Fruit fly (Drosophila melanogaster) whole organism, embryonic: ENCODE data around the gene CG5509.

Experiments
- CG10321 ChIP-seq: fragments of 200-800 bp; sonication (Bioruptor generic); IDR thresholded peaks from 2 replicates; pipeline ENCODE4 v1.3.6; 2022; ENCODE audit warnings: missing biosample characterization, missing genetic modification characterization
- CG10654 ChIP-seq: fragments of 200-800 bp; sonication (Bioruptor generic); optimal IDR thresholded peaks from 2 replicates; lab custom pipeline; 2016; ENCODE audit warnings: missing biosample characterization, missing genetic modification characterization
- CG10979 ChIP-seq: fragments of 200-800 bp; sonication (Bioruptor generic); optimal IDR thresholded peaks from 2 replicates; lab custom pipeline; 2018; ENCODE audit warnings: missing biosample characterization, mild to moderate bottlenecking, missing genetic modification characterization, moderate library complexity
- CG11456 ChIP-seq: fragments of 200-800 bp; sonication (Bioruptor generic); IDR thresholded peaks from 3 replicates; pipeline ENCODE4 v1.3.6; 2022; ENCODE audit warnings: missing biosample characterization, missing genetic modification characterization
- CG11696 ChIP-seq: fragments of 200-800 bp; sonication (Bioruptor generic); IDR thresholded peaks from 2 replicates; pipeline ENCODE4 v1.3.6; 2022; ENCODE audit warnings: missing biosample characterization, missing genetic modification characterization
- CG16813 ChIP-seq: fragments of 200-800 bp; sonication (Bioruptor generic); IDR thresholded peaks from 3 replicates; pipeline ENCODE4 v1.3.6; 2022; ENCODE audit warnings: missing biosample characterization, missing genetic modification characterization; ENCODE audit not compliant: partially characterized antibody
- CG17186 ChIP-seq: fragments of 200-800 bp; sonication (Bioruptor generic); optimal IDR thresholded peaks from 3 replicates; lab custom pipeline; 2017; ENCODE audit warnings: missing biosample characterization, missing genetic modification reagents, missing genetic modification characterization
- CG17385 ChIP-seq: fragments of 200-800 bp; sonication (Bioruptor generic); optimal IDR thresholded peaks from 3 replicates; lab custom pipeline; 2018; ENCODE audit warnings: missing biosample characterization, mild to moderate bottlenecking, missing genetic modification characterization
- CG17612 ChIP-seq: fragments of 200-800 bp; sonication (Bioruptor generic); IDR thresholded peaks from 2 replicates; pipeline ENCODE4 v1.3.6; 2022; ENCODE audit warnings: missing biosample characterization, missing genetic modification characterization
- CG17802 ChIP-seq: fragments of 200-800 bp; sonication (Bioruptor generic); optimal IDR thresholded peaks from 2 replicates; lab custom pipeline; 2018; ENCODE audit warnings: missing biosample characterization, mild to moderate bottlenecking, missing genetic modification characterization, moderate library complexity
- CG17912 ChIP-seq: fragments of 200-800 bp; sonication (Bioruptor generic); optimal IDR thresholded peaks from 2 replicates; lab custom pipeline; 2018; ENCODE audit warnings: missing biosample characterization, mild to moderate bottlenecking, missing genetic modification characterization
- CG1792 ChIP-seq: fragments of 200-800 bp; sonication (Bioruptor generic); optimal IDR thresholded peaks from 2 replicates; lab custom pipeline; 2016; ENCODE audit warnings: missing biosample characterization, missing genetic modification characterization
- CG18619 ChIP-seq: fragments of 200-800 bp; sonication (Bioruptor generic); optimal IDR thresholded peaks from 3 replicates; lab custom pipeline; 2017; ENCODE audit warnings: missing biosample characterization, mild to moderate bottlenecking, missing genetic modification characterization
- CG31441 ChIP-seq: fragments of 200-800 bp; sonication (Bioruptor generic); IDR thresholded peaks from 2 replicates; pipeline ENCODE4 v1.3.6; 2022; ENCODE audit warnings: missing biosample characterization, missing genetic modification characterization
- CG5245 ChIP-seq: fragments of 200-800 bp; sonication (Bioruptor generic); optimal IDR thresholded peaks from 3 replicates; lab custom pipeline; 2016; ENCODE audit warnings: missing biosample characterization, missing genetic modification characterization
- CG7786 ChIP-seq: fragments of 200-800 bp; sonication (Bioruptor generic); optimal IDR thresholded peaks from 2 replicates; lab custom pipeline; 2016; ENCODE audit warnings: missing biosample characterization, missing genetic modification characterization
- CG7987 ChIP-seq: fragments of 200-800 bp; sonication (Bioruptor generic); optimal IDR thresholded peaks from 2 replicates; lab custom pipeline; 2018; ENCODE audit warnings: missing biosample characterization, mild to moderate bottlenecking, missing genetic modification characterization, moderate library complexity
- CG8281 ChIP-seq: fragments of 200-800 bp; sonication (Bioruptor generic); optimal IDR thresholded peaks from 2 replicates; lab custom pipeline; 2018; ENCODE audit warnings: missing biosample characterization, mild to moderate bottlenecking, missing genetic modification characterization, moderate library complexity
- CG8765 ChIP-seq: fragments of 200-800 bp; sonication (Bioruptor generic); IDR thresholded peaks from 2 replicates; pipeline ENCODE4 v1.3.6; 2022; ENCODE audit warnings: missing biosample characterization, missing genetic modification characterization
- CTCF ChIP-seq: fragments of 200-800 bp; sonication (Bioruptor generic); optimal IDR thresholded peaks from 2 replicates; lab custom pipeline; 2017; ENCODE audit warnings: missing biosample characterization, mild to moderate bottlenecking, missing genetic modification characterization, moderate library complexity
- Camta ChIP-seq: fragments of 200-800 bp; sonication (Bioruptor generic); optimal IDR thresholded peaks from 2 replicates; lab custom pipeline; 2016; ENCODE audit warnings: missing biosample characterization, missing genetic modification characterization
- Chrac-16 ChIP-seq: fragments of 200-800 bp; sonication (Bioruptor generic); optimal IDR thresholded peaks from 3 replicates; lab custom pipeline; 2016; ENCODE audit warnings: missing biosample characterization, missing genetic modification characterization
- Dfd ChIP-seq, 2 experiments: fragments of >200 bp; optimal IDR thresholded peaks; 2 replicates each; lab custom pipeline; 2017; ENCODE audit warnings: missing biosample characterization in 2 of 2, missing genetic modification characterization in 2 of 2
- Doc2 ChIP-seq: fragments of 200-800 bp; sonication (Bioruptor generic); IDR thresholded peaks from 2 replicates; pipeline ENCODE4 v1.3.6; 2022; ENCODE audit warnings: missing biosample characterization, missing genetic modification characterization
- Dp ChIP-seq: fragments of 200-800 bp; sonication (Bioruptor generic); optimal IDR thresholded peaks from 2 replicates; lab custom pipeline; 2018; ENCODE audit warnings: missing biosample characterization, mild to moderate bottlenecking, missing genetic modification characterization, moderate library complexity
- Ets65A ChIP-seq: fragments of 200-800 bp; sonication (Bioruptor generic); peaks from one replicate; lab custom pipeline; 2016; ENCODE audit warnings: missing biosample characterization, missing genetic modification characterization
- Myb ChIP-seq: fragments of 200-800 bp; sonication (Bioruptor generic); optimal IDR thresholded peaks from 2 replicates; lab custom pipeline; 2016; ENCODE audit warnings: missing biosample characterization, missing genetic modification characterization
- Nf-YA ChIP-seq: fragments of 200-800 bp; sonication (Bioruptor generic); IDR thresholded peaks from 2 replicates; pipeline ENCODE4 v1.3.6; 2022; ENCODE audit warnings: missing biosample characterization, missing genetic modification characterization
- Nf-YC ChIP-seq: fragments of 200-800 bp; optimal IDR thresholded peaks from 3 replicates; lab custom pipeline; 2019; ENCODE audit warnings: missing biosample characterization, mild to moderate bottlenecking, missing genetic modification characterization, moderate library complexity
- Rfx ChIP-seq: fragments of 200-800 bp; sonication (Bioruptor generic); IDR thresholded peaks from 2 replicates; pipeline ENCODE4 v1.3.6; 2022; ENCODE audit warnings: missing biosample characterization, missing genetic modification characterization
- Ssrp ChIP-seq: fragments of 200-800 bp; sonication (Bioruptor generic); optimal IDR thresholded peaks from 2 replicates; lab custom pipeline; 2018; ENCODE audit warnings: missing biosample characterization, mild to moderate bottlenecking, missing genetic modification characterization, moderate library complexity
- Xbp1 ChIP-seq: fragments of 200-800 bp; sonication (Bioruptor generic); optimal IDR thresholded peaks from 3 replicates; lab custom pipeline; 2016; ENCODE audit warnings: missing biosample characterization, mild to moderate bottlenecking, missing genetic modification characterization
- Xrp1 ChIP-seq: fragments of 200-800 bp; sonication (Bioruptor generic); IDR thresholded peaks from 2 replicates; pipeline ENCODE4 v1.3.6; 2022; ENCODE audit warnings: missing biosample characterization, missing genetic modification characterization
- ato ChIP-seq: fragments of 200-800 bp; sonication (Bioruptor generic); IDR thresholded peaks from 2 replicates; pipeline ENCODE4 v1.3.6; 2022; ENCODE audit warnings: missing biosample characterization, missing genetic modification characterization; ENCODE audit not compliant: partially characterized antibody
- cato ChIP-seq: fragments of 200-800 bp; sonication (Bioruptor generic); optimal IDR thresholded peaks from 2 replicates; lab custom pipeline; 2016; ENCODE audit warnings: missing biosample characterization, missing genetic modification characterization, borderline replicate concordance
- cg ChIP-seq: fragments of 200-800 bp; sonication (Bioruptor generic); optimal IDR thresholded peaks from 3 replicates; lab custom pipeline; 2019; ENCODE audit warnings: missing biosample characterization, mild to moderate bottlenecking, missing genetic modification characterization, moderate library complexity
- dmrt11E ChIP-seq: fragments of 200-800 bp; sonication (Bioruptor generic); optimal IDR thresholded peaks from 3 replicates; lab custom pipeline; 2018; ENCODE audit warnings: missing biosample characterization, mild to moderate bottlenecking, missing genetic modification characterization, moderate library complexity
- dmrt99B ChIP-seq: fragments of 200-800 bp; sonication (Bioruptor generic); optimal IDR thresholded peaks from 2 replicates; lab custom pipeline; 2018; ENCODE audit warnings: missing biosample characterization, mild to moderate bottlenecking, missing genetic modification characterization, moderate library complexity
- dpn ChIP-seq, 2 experiments: fragments of 200-800 bp; sonication (Bioruptor generic); optimal IDR thresholded peaks; 3 replicates each; lab custom pipeline; 2016; ENCODE audit warnings: missing biosample characterization in 2 of 2, missing genetic modification characterization in 2 of 2
- fd96Cb ChIP-seq: fragments of 200-800 bp; sonication (Bioruptor generic); optimal IDR thresholded peaks from 2 replicates; lab custom pipeline; 2018; ENCODE audit warnings: missing biosample characterization, mild to moderate bottlenecking, missing genetic modification characterization, moderate library complexity
- gfzf ChIP-seq: fragments of 200-800 bp; sonication (Bioruptor generic); optimal IDR thresholded peaks from 2 replicates; lab custom pipeline; 2016; ENCODE audit warnings: missing biosample characterization, mild to moderate bottlenecking, missing genetic modification characterization, moderate library complexity
- kah ChIP-seq: fragments of 200-800 bp; sonication (Bioruptor generic); optimal IDR thresholded peaks from 2 replicates; lab custom pipeline; 2018; ENCODE audit warnings: missing biosample characterization, mild to moderate bottlenecking, missing genetic modification characterization
- klu ChIP-seq: fragments of 200-800 bp; sonication (Bioruptor generic); IDR thresholded peaks from 2 replicates; pipeline ENCODE4 v1.3.6; 2022; ENCODE audit warnings: missing biosample characterization, missing genetic modification characterization
- lbe ChIP-seq: fragments of 200-800 bp; sonication (Bioruptor generic); optimal IDR thresholded peaks from 2 replicates; lab custom pipeline; 2016; ENCODE audit warnings: missing biosample characterization, mild to moderate bottlenecking, missing genetic modification characterization
- luna ChIP-seq: fragments of 200-800 bp; sonication (Bioruptor generic); optimal IDR thresholded peaks from 2 replicates; lab custom pipeline; 2016; ENCODE audit warnings: missing biosample characterization, missing genetic modification characterization
- onecut ChIP-seq: fragments of 200-800 bp; sonication (Bioruptor generic); IDR thresholded peaks from 2 replicates; pipeline ENCODE4 v1.3.6; 2022; ENCODE audit warnings: missing biosample characterization, missing genetic modification characterization
- sc ChIP-seq, 3 experiments: fragments of >200 bp in 2 of 3; fragments of 200-800 bp in 1 of 3; sonication (Bioruptor generic) in 1 of 3; optimal IDR thresholded peaks; 2 replicates in 2 of 3; 3 replicates in 1 of 3; lab custom pipeline; 2017; ENCODE audit warnings: mild to moderate bottlenecking in 1 of 3, missing biosample characterization in 1 of 3, missing genetic modification characterization in 1 of 3, missing genetic modification reagents in 1 of 3
- sens ChIP-seq: fragments of 200-800 bp; sonication (Bioruptor generic); peaks from one replicate; lab custom pipeline; 2016; ENCODE audit warnings: missing biosample characterization, missing genetic modification characterization
- sr ChIP-seq: fragments of 200-800 bp; sonication (Bioruptor generic); IDR thresholded peaks from 3 replicates; pipeline ENCODE4 v1.3.6; 2022; ENCODE audit warnings: missing biosample characterization, missing genetic modification characterization
- tll ChIP-seq, 2 experiments: fragments of 200-800 bp in 1 of 2; fragments of >200 bp in 1 of 2; sonication (Bioruptor generic) in 1 of 2; optimal IDR thresholded peaks; 2 replicates each; lab custom pipeline; 2017 to 2019; ENCODE audit warnings: missing biosample characterization in 2 of 2, missing genetic modification characterization in 2 of 2, mild to moderate bottlenecking in 1 of 2, moderate library complexity in 1 of 2
- tup ChIP-seq: fragments of 200-800 bp; sonication (Bioruptor generic); optimal IDR thresholded peaks from 2 replicates; lab custom pipeline; 2016; ENCODE audit warnings: missing biosample characterization, mild to moderate bottlenecking, missing genetic modification characterization, moderate library complexity

Gene CG5509

DNA sequence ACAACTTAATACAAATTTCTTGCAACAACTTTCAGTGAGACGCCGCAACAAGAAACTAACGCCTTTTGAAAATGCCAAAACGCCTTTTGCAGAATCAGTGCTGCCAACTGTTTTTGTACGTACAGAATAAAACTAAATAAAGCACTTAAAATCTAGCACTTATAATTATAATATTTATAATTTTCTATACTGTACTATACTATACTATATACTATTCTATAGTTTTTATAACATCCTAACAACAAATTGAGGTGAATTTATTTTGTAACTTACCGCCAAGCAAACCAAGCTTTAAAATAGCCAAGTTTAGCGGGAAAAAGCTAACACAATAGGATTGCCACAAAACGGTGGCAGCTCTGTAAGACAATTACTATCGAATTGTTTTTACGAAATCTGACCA, 18.5 kb upstream of the CG5509 start, which contains the start of the genes Aos1 and Srlp (continued):
- no peak for TF ChIP-seq CG8281 (tag; lab: Kevin White, UChicago)
- TF ChIP-seq Ets65A: peak; percentile 52
- no peak for TF ChIP-seq CG11696 (GFP tag; lab: Robert Waterston, UW)
- TF ChIP-seq Chrac-16 (GFP tag; lab: Kevin White, UChicago): peak; percentile 38
- peak; percentile 69 for TF ChIP-seq Nf-YC
- TF ChIP-seq Ssrp (tag; lab: Kevin White, UChicago): peak; percentile 48
- TF ChIP-seq CG16813: no peak
- peak; percentile 27 for TF ChIP-seq kah (GFP tag; lab: Kevin White, UChicago)
- peak; percentile 31; the same call in 1 of the 2 replicates for TF ChIP-seq Xrp1 (GFP tag; lab: Robert Waterston, UW)
- no peak for TF ChIP-seq CG17612 (GFP tag; lab: Robert Waterston, UW)
- no peak for TF ChIP-seq sc (optimal IDR thresholded peaks at IDR 0.05; lab: Kevin White, UChicago)
- peak; percentile 1 for TF ChIP-seq sc (GFP tag; optimal IDR thresholded peaks at IDR 0.05; lab: Kevin White, UChicago)
- TF ChIP-seq luna (GFP tag; lab: Kevin White, UChicago): no peak
- TF ChIP-seq Rfx: 0 out of 2 replicates have a peak, but pooled peaks have one; percentile 36
- TF ChIP-seq Dfd (GFP tag; optimal IDR thresholded peaks at IDR 0.05; lab: Kevin White, UChicago): no peak
- peak; percentile 67 for TF ChIP-seq sens (GFP tag; lab: Kevin White, UChicago)
- no peak for TF ChIP-seq onecut
- TF ChIP-seq CG5245 (GFP tag; lab: Kevin White, UChicago): peak; percentile 63
- no peak for TF ChIP-seq CG11456
- TF ChIP-seq klu (GFP tag; lab: Robert Waterston, UW): no peak
- TF ChIP-seq Doc2 (GFP tag; lab: Robert Waterston, UW): no peak
- no peak for TF ChIP-seq ato (GFP tag; lab: Robert Waterston, UW)
- TF ChIP-seq CG10979 (tag; lab: Kevin White, UChicago): peak; percentile 52
- TF ChIP-seq CG8765: no peak
- TF ChIP-seq CG10654 (GFP tag; lab: Kevin White, UChicago): peak; percentile 24
- TF ChIP-seq CG17385 (GFP tag; lab: Kevin White, UChicago): peak; percentile 51
- TF ChIP-seq CG1792 (GFP tag; lab: Kevin White, UChicago): no peak
- peak; percentile 69 for TF ChIP-seq Xbp1 (GFP tag; lab: Kevin White, UChicago)
- TF ChIP-seq CG17186 (GFP tag; lab: Kevin White, UChicago): peak; percentile 21
- TF ChIP-seq tup (GFP tag; lab: Kevin White, UChicago): no peak
- TF ChIP-seq Nf-YA (GFP tag; lab: Robert Waterston, UW): no peak
- TF ChIP-seq dmrt11E (tag; lab: Kevin White, UChicago): peak; percentile 51
- no peak for TF ChIP-seq cg
- peak; percentile 3 for TF ChIP-seq CG17912 (GFP tag; lab: Kevin White, UChicago)
- TF ChIP-seq dpn (GFP tag; optimal IDR thresholded peaks at IDR 0.05; lab: Kevin White, UChicago): peak in 1 of 2 experiments; percentile 45
- no peak for TF ChIP-seq dmrt99B
- peak; percentile 74 for TF ChIP-seq gfzf (GFP tag; lab: Kevin White, UChicago)
- TF ChIP-seq Camta (GFP tag; lab: Kevin White, UChicago): no peak
- peak; percentile 40 for TF ChIP-seq CTCF (GFP tag; lab: Kevin White, UChicago)
- peak; percentile 23 for TF ChIP-seq fd96Cb
- TF ChIP-seq CG18619: peak; percentile 26
- TF ChIP-seq Dp: peak; percentile 50
- no peak for TF ChIP-seq CG7987 (GFP tag; lab: Kevin White, UChicago)
- TF ChIP-seq cato (GFP tag; lab: Kevin White, UChicago): no peak
- no peak for TF ChIP-seq Myb (GFP tag; lab: Kevin White, UChicago)
- TF ChIP-seq tll (GFP tag; optimal IDR thresholded peaks at IDR 0.05; lab: Kevin White, UChicago): no peak
- no peak for TF ChIP-seq CG7786 (GFP tag; lab: Kevin White, UChicago)
- TF ChIP-seq CG31441: no peak; the same call in 1 of the 2 replicates
- no peak for TF ChIP-seq sr (GFP tag; lab: Robert Waterston, UW)
- peak; percentile 51 for TF ChIP-seq lbe (GFP tag; lab: Kevin White, UChicago)
- TF ChIP-seq CG10321: no peak
- TF ChIP-seq CG17802: no peak
